Fruit fly (Drosophila melanogaster): ENCODE measurements around the gene CG13000.

DNA sequence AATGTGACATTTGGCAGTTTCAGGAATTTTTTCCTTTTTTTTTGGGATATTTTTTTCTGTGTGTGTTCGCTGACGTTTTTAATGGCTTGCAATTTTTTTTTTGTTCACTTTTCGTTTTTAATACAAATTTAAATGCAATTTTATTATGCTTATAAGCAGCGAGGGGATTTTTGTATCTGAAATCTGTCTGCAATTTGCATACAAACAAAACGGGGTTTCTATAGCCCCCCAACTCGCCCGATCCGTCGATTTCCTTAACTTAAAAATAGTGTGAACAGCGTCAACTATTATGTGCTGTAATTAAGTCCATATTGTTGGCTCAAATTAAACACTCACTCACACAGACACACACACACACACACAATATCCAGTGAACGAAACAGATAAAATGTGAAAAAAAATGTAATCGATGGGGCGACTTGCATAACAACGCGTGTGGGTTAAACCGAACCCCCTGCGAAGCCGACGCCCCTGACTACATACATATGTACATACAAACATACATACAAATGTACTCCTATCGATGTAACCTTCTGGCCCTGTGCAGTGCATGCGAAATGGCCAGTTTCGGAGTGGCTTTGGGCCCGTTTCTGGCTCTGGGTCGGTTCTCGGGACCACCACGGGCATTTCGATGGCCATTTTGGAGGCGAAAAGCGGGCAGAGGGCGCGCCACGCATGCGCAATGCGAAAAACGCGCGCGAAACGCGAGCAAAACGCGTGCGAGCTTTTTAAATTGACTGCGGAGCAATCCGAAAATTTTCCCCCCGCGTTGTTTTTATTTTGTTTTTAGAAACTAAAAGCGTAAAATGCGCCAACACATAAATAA is 16.1 kb downstream of the CG13000 start:
- TF ChIP-seq Myc (optimal IDR thresholded peaks at IDR 0.05) (no peak), psq (optimal IDR thresholded peaks at IDR 0.05) (no peak), Sin3A (optimal IDR thresholded peaks at IDR 0.05) (no peak), ttk (optimal IDR thresholded peaks at IDR 0.05) (no peak), insv (optimal IDR thresholded peaks at IDR 0.05) (no peak)

Data from Kc167 (cell line).